Fruit fly (Drosophila melanogaster) ovary, adult (tissue): ENCODE measurements around the gene CG8006.

Experiments used
- CG17801 ChIP-seq: fragments of 200-800 bp; optimal IDR thresholded peaks from 2 replicates; lab custom pipeline; 2019; ENCODE audit warnings: missing biosample characterization, mild to moderate bottlenecking, missing genetic modification characterization, moderate library complexity; ENCODE audit not compliant: partially characterized antibody

The CG8006 gene

DNA sequence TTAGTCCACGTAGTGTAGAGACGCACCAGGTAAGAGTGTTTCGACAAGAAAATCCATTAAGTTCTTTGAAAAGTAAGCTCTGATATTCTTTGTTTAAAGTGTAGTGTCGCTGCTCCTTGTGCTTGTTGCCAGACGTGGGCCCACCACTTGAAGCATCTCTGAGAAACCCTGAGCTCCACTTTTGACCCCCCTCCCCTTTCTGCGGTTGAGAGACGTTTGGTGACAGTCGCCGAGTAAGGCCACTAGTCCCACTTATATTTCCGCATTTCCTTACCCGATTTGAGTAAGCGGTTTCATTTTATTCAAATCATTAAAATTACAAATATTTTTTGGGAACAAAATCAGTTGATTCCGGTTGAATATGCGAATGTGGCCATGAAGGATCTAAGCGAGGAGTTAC lies at the start of gene CG8006:
Gene CG8006 (plus strand): TSS at position 301 of the 400 bp plus-strand sequence.
- no peak for TF ChIP-seq CG17801 (GFP tag; lab: Kevin White, UChicago)

DNA sequence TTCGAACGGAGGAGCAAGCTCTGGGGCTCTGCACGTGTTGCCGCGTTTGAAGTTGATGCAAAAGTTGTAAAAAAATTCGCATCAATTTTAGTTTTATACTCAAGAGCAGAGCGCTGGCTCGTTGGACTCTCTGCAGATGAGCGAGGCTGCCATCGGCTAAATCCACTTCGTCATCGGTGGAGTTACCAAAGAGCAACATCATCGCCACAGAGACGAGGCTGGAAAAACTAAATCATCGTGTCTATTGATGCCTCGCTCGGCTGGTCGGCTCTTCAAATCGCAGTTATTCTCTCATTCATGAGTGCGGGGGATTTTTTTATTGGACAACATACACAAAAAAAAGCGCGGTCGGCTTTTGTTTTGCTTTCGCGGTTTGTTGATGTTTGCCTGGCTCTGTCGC lies 46.3 kb upstream of the CG8006 start, which contains the start of gene CG13675:
Gene CG13675 (minus strand): TSS at position 83 of the 400 bp plus-strand sequence.
- no peak for TF ChIP-seq CG17801 (GFP tag; lab: Kevin White, UChicago)

dm6 chr3L:8175818-8176217 lies 35.9 kb upstream of the CG8006 start, which contains the start of gene RecQ4:
Gene RecQ4 (minus strand): TSS chr3L:8175978.
- no peak for TF ChIP-seq CG17801 (GFP tag; lab: Kevin White, UChicago)

- TF ChIP-seq CG17801 (GFP tag; lab: Kevin White, UChicago), result no peak
These were observed 33.7 kb upstream of the CG8006 start, which contains the start of gene Nmt for dm6 chr3L:8177795-8178564. Gene Nmt (minus strand): TSS chr3L:8178429.

DNA sequence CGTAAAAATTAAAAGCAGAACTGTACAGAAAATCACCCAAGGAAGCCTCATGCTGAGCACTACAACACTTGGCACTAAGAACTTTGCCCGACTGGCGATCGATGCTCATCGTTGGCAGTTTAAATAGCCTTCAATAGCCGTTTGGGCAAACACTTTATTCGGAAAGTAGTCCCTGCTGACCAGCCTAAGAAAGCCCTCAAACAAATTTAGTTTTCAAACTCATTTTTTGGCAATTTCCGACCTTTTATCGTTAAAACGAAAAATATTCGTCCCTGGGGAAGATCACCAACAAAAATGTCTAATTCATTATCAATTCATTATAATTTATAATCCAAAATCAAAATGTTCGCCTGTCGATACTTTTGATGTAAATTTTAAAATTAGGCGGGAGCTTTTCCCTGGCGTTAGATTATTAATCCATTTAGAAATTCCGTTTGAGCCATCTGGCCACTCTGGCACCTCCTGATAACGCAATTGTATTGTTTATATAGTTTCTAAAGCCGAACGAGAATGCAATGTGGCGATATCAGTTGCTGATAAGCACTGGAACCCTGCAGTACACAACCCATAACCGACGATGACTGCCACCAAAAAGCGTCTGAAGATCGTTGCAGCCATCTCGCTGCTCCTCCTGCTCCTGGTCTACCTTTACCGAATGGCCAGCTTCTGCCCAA lies 31.1 kb upstream of the CG8006 start, which contains the start of the genes mthl7 and Uxs:
Gene mthl7 (minus strand): TSS at position 51 of the 674 bp plus-strand sequence.
Gene Uxs (plus strand): TSS at position 460 of the 674 bp plus-strand sequence.
- TF ChIP-seq CG17801 (GFP tag; lab: Kevin White, UChicago), result no peak

dm6 chr3L:8185263-8186227 lies 26.1 kb upstream of the CG8006 start:
- TF ChIP-seq CG17801 (GFP tag; lab: Kevin White, UChicago), result no peak

dm6 chr3L:8186627-8187396 lies 24.9 kb upstream of the CG8006 start, which contains the start of the genes ERR and Atg18a:
Gene ERR (minus strand): TSS chr3L:8186671.
Gene Atg18a (plus strand): TSS chr3L:8186857.
- TF ChIP-seq CG17801 (GFP tag; lab: Kevin White, UChicago), result peak; percentile 78

DNA sequence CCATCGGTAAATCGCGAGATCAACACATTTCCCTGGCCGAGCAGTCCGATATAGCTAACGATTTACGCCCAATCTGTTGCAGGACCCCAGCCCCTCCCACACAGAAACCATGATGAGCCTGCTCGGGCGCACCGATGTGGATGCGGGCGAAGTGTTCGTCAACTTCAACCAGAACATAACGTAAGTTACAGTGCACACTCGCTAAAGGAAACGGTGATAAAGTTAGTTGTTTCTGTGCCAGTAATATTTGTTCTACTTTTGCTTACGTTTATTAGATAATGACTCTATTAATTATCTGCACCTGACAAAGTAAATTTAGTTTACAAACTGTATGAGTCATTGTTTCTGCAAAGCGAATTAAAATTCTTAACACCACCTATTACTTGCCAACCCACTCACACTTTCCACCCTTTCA lies 24.3 kb upstream of the CG8006 start:
- TF ChIP-seq CG17801 (GFP tag; lab: Kevin White, UChicago), result no peak

dm6 chr3L:8189234-8189633 lies 22.5 kb upstream of the CG8006 start:
- no peak for TF ChIP-seq CG17801 (GFP tag; lab: Kevin White, UChicago)

DNA sequence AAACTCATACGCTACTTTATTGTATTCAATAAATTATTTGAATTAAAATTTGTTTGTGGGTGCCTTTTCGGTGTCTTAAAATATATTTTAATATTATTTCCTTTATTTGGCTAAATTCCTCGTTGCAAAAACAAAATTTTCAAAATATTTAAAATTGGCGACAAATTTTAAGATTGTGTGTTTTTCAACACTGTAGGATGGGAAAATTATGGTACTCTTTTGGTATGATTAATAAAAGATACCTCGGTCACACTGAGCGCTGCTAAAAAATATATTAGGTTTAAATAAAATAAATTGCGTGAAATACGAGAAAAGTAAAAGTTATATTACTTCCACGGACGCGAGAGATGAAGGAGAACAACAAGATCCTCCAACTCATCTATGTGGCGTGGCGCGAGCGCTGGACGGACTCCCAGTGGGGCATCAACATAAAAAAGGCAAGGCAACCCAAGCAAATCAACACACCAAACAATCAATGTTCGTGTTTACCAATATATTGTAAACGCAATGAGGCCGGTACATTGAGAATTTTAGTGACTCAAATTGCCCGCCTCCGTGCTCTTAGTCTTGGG lies 20.6 kb upstream of the CG8006 start, which contains the start of gene MED24:
Gene MED24 (plus strand): TSS at position 229 of the 572 bp plus-strand sequence.
- TF ChIP-seq CG17801 (GFP tag; lab: Kevin White, UChicago), result peak; percentile 19

DNA sequence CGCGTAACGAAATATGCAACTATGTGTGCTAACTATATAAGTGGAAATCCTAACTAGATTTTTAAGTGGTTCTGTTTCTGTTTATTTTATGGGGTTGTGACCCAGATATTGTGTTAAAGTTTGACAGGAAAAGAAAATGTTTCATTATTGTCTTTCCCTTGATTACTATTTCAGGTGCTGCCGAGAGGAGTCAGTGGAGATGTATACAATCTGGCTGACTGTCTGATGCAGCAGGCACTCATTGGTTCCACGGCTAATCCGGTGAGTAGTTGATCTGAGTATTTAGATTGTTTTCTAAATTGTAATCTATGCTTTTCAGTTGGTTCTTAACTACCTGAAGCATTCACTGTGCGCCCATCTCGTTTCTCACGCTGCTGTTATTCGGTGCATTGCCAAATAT lies 18.7 kb upstream of the CG8006 start, which contains the start of gene CG7387:
Gene CG7387 (minus strand): TSS at position 101 of the 400 bp plus-strand sequence.
- TF ChIP-seq CG17801 (GFP tag; lab: Kevin White, UChicago), result no peak

DNA sequence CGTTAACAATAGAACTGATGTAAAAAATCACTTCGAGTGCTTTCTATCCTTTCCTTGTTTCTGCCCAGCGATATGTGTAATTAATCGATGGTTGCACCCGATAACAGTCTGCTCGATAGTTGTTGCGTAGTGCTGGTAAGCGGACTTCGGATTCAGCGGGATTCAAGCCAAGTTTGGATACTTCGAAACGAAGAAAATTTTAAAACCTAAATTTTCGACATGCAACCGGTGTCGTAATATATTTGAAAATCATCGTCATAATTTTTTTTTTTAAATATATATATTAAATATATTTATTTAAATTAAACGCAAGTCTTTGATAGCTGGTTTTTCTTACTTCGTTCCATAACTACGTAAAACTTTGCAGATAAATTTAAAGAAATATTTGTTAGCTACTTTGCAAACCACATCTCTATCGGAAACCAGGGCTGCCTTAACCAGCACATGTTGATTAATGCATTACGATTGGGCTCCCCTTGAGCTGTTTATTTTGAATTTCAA lies 13.9 kb upstream of the CG8006 start, which contains the start of the genes UbcE2M and Dhps:
Gene UbcE2M (minus strand): TSS at position 209 of the 501 bp plus-strand sequence.
Gene Dhps (plus strand): TSS at position 429 of the 501 bp plus-strand sequence.
- TF ChIP-seq CG17801 (GFP tag; lab: Kevin White, UChicago), result peak; percentile 73
